Fruit fly (Drosophila melanogaster): ENCODE results near the gene Sr-CIV.

Gene Sr-CIV

dm6 chr2L:3566532-3566931 is 42.7 kb upstream of the Sr-CIV start (continued):
- TF ChIP-seq CG6813 (GFP tag; optimal IDR thresholded peaks at IDR 0.05) (no peak), cas (GFP tag; IDR thresholded peaks at IDR 0.05) (no peak), CG5953 (GFP tag; IDR thresholded peaks at IDR 0.05) (no peak), eyg (GFP tag; optimal IDR thresholded peaks at IDR 0.05) (no peak), CG17912 (GFP tag; optimal IDR thresholded peaks at IDR 0.05) (no peak), CG2120 (GFP tag; optimal IDR thresholded peaks at IDR 0.05) (no peak), Vsx1 (GFP tag; optimal IDR thresholded peaks at IDR 0.05) (no peak), Mad (GFP tag; optimal IDR thresholded peaks at IDR 0.05) (no peak), Lhr (GFP tag; optimal IDR thresholded peaks at IDR 0.05) (peak; percentile 0), phol (tag; optimal IDR thresholded peaks at IDR 0.05) (peak; percentile 56), al (GFP tag; IDR thresholded peaks at IDR 0.05) (no peak), crc (GFP tag; optimal IDR thresholded peaks at IDR 0.05) (peak; percentile 16), gce (GFP tag; IDR thresholded peaks at IDR 0.05) (no peak), Fer2 (tag; optimal IDR thresholded peaks at IDR 0.05) (no peak), hbn (GFP tag; IDR thresholded peaks at IDR 0.05; ENCODE audit: partially characterized antibody) (no peak), wor (GFP tag; IDR thresholded peaks at IDR 0.05) (no peak), so (GFP tag; IDR thresholded peaks at IDR 0.05) (no peak), CG12071 (GFP tag; optimal IDR thresholded peaks at IDR 0.05) (no peak), CG17568 (GFP tag; optimal IDR thresholded peaks at IDR 0.05) (no peak), peb (GFP tag; IDR thresholded peaks at IDR 0.05) (0 out of 2 replicates have a peak, but pooled peaks have one; percentile 50), CG1529 (GFP tag; optimal IDR thresholded peaks at IDR 0.05) (peak; percentile 35), Ada2b (GFP tag; IDR thresholded peaks at IDR 0.05) (no peak), ci (GFP tag; IDR thresholded peaks at IDR 0.05) (no peak), CG3847 (GFP tag; IDR thresholded peaks at IDR 0.05) (no peak), TFAM (GFP tag; optimal IDR thresholded peaks at IDR 0.05) (no peak), CG12659 (GFP tag; optimal IDR thresholded peaks at IDR 0.05) (no peak), CG13287 (GFP tag; IDR thresholded peaks at IDR 0.05; ENCODE audit: partially characterized antibody) (no peak), CHES-1-like (GFP tag; optimal IDR thresholded peaks at IDR 0.05) (no peak), CG43689 (GFP tag; IDR thresholded peaks at IDR 0.05) (no peak), CG4424 (GFP tag; optimal IDR thresholded peaks at IDR 0.05) (peak; percentile 54)

- TF ChIP-seq Nf-YA (GFP tag; IDR thresholded peaks at IDR 0.05): no peak
- no peak for TF ChIP-seq dm (GFP tag; optimal IDR thresholded peaks at IDR 0.05)
- no peak for TF ChIP-seq CG17328 (GFP tag; IDR thresholded peaks at IDR 0.05)
- TF ChIP-seq Dek (tag; optimal IDR thresholded peaks at IDR 0.05): no peak
- no peak for TF ChIP-seq sug (tag; optimal IDR thresholded peaks at IDR 0.05)
- TF ChIP-seq CG6254 (GFP tag; optimal IDR thresholded peaks at IDR 0.05): no peak
- TF ChIP-seq MESR4 (GFP tag; optimal IDR thresholded peaks at IDR 0.05): no peak
- TF ChIP-seq CG6813 (GFP tag; optimal IDR thresholded peaks at IDR 0.05): no peak
- TF ChIP-seq CG1024 (GFP tag; IDR thresholded peaks at IDR 0.05): no peak
Measured at dm6 chr2L:3564556-3564955, 40.7 kb upstream of the Sr-CIV start.

dm6 chr2L:3562435-3562834 is 38.6 kb upstream of the Sr-CIV start:
- TF ChIP-seq CG8944 (GFP tag; optimal IDR thresholded peaks at IDR 0.05) (no peak), CG17361 (GFP tag; IDR thresholded peaks at IDR 0.05) (peak; percentile 57; the same call in 1 of the 3 replicates), bsh (GFP tag; optimal IDR thresholded peaks at IDR 0.05) (peak in 1 of 2 experiments; percentile 3)

Measured in whole organism, embryonic.